Worm (Caenorhabditis elegans): ENCODE data around the gene ZK792.5.

Gene ZK792.5

ce11 chrIV:11691524-11691923 lies 3.6 kb upstream of the ZK792.5 start:
- TF ChIP-seq Y55F3AM.14 (GFP tag; optimal IDR thresholded peaks at IDR 0.05) = no peak
- TF ChIP-seq aly-2 (tag; optimal IDR thresholded peaks at IDR 0.05) = no peak
- TF ChIP-seq sem-4 (tag; optimal IDR thresholded peaks at IDR 0.05) = no peak
- no peak for TF ChIP-seq mbf-1 (tag; optimal IDR thresholded peaks at IDR 0.05)
- TF ChIP-seq mdl-1 (tag; optimal IDR thresholded peaks at IDR 0.05) = no peak
- no peak for TF ChIP-seq lin-11 (tag; optimal IDR thresholded peaks at IDR 0.05)
- TF ChIP-seq alr-1 (tag; optimal IDR thresholded peaks at IDR 0.05) = no peak
- TF ChIP-seq sma-9 (GFP tag; optimal IDR thresholded peaks at IDR 0.05) = no peak
- no peak for TF ChIP-seq sma-9 (tag; optimal IDR thresholded peaks at IDR 0.05)
- TF ChIP-seq nhr-6 (tag; optimal IDR thresholded peaks at IDR 0.05) = no peak
- TF ChIP-seq fos-1 (tag; optimal IDR thresholded peaks at IDR 0.05) = no peak
- TF ChIP-seq nhr-11 (tag; optimal IDR thresholded peaks at IDR 0.05) = no peak
- no peak for TF ChIP-seq mab-5 (tag; optimal IDR thresholded peaks at IDR 0.05)

ce11 chrIV:11690988-11691387 lies 3.1 kb upstream of the ZK792.5 start, which contains the start of gene let-60:
let-60 (minus strand) TSS chrIV:11691088.
- TF ChIP-seq unc-62 (GFP tag; optimal IDR thresholded peaks at IDR 0.05) (no peak), nhr-10 (tag; optimal IDR thresholded peaks at IDR 0.05) (no peak), sma-9 (GFP tag; optimal IDR thresholded peaks at IDR 0.05) (no peak), sma-9 (tag; optimal IDR thresholded peaks at IDR 0.05) (no peak), elt-3 (tag; optimal IDR thresholded peaks at IDR 0.05) (no peak), dmd-4 (tag; optimal IDR thresholded peaks at IDR 0.05) (no peak), gmeb-1 (tag; optimal IDR thresholded peaks at IDR 0.05) (no peak), ztf-4 (tag; optimal IDR thresholded peaks at IDR 0.05) (no peak), alr-1 (tag; optimal IDR thresholded peaks at IDR 0.05) (no peak), ztf-11 (tag; optimal IDR thresholded peaks at IDR 0.05) (no peak), lin-39 (tag; optimal IDR thresholded peaks at IDR 0.05) (no peak), nhr-21 (tag; optimal IDR thresholded peaks at IDR 0.05) (no peak), nhr-6 (tag; optimal IDR thresholded peaks at IDR 0.05) (no peak), mab-5 (tag; optimal IDR thresholded peaks at IDR 0.05) (no peak), ama-1 (optimal IDR thresholded peaks at IDR 0.05) (no peak), F13H6.1 (tag; optimal IDR thresholded peaks at IDR 0.05) (no peak)

ce11 chrIV:11681905-11682304 lies 6.0 kb downstream of the ZK792.5 start, which contains the start of gene ZK792.4:
ZK792.4 (minus strand) TSS chrIV:11682005.
- TF ChIP-seq ceh-82 (tag; optimal IDR thresholded peaks at IDR 0.05) (no peak), ZK546.5 (tag; optimal IDR thresholded peaks at IDR 0.05) (no peak), egl-27 (tag; optimal IDR thresholded peaks at IDR 0.05) (no peak), blmp-1 (tag; optimal IDR thresholded peaks at IDR 0.05; ENCODE audit: insufficient read depth) (no peak), mbf-1 (tag; optimal IDR thresholded peaks at IDR 0.05) (no peak), nhr-129 (tag; optimal IDR thresholded peaks at IDR 0.05) (no peak), zag-1 (tag; optimal IDR thresholded peaks at IDR 0.05) (no peak), lin-13 (GFP tag; optimal IDR thresholded peaks at IDR 0.05) (no peak), alr-1 (tag; optimal IDR thresholded peaks at IDR 0.05) (no peak), nhr-77 (tag; optimal IDR thresholded peaks at IDR 0.05) (no peak), C34F6.9 (tag; optimal IDR thresholded peaks at IDR 0.05) (no peak), nhr-237 (tag; optimal IDR thresholded peaks at IDR 0.05) (no peak)

- no peak for TF ChIP-seq dmd-4 (tag; optimal IDR thresholded peaks at IDR 0.05)
- TF ChIP-seq peb-1 (tag; optimal IDR thresholded peaks at IDR 0.05) = no peak
- no peak for TF ChIP-seq nhr-21 (tag; optimal IDR thresholded peaks at IDR 0.05)
- TF ChIP-seq nhr-237 (tag; optimal IDR thresholded peaks at IDR 0.05) = no peak
- TF ChIP-seq fos-1 (tag; optimal IDR thresholded peaks at IDR 0.05) = no peak
- TF ChIP-seq blmp-1 (tag; optimal IDR thresholded peaks at IDR 0.05; ENCODE audit: insufficient read depth) = no peak
- no peak for TF ChIP-seq nhr-12 (tag; optimal IDR thresholded peaks at IDR 0.05)
- TF ChIP-seq elt-3 (tag; optimal IDR thresholded peaks at IDR 0.05) = no peak
- TF ChIP-seq nhr-77 (tag; optimal IDR thresholded peaks at IDR 0.05) = no peak
- TF ChIP-seq nhr-11 (tag; optimal IDR thresholded peaks at IDR 0.05) = no peak
- no peak for TF ChIP-seq nhr-129 (tag; optimal IDR thresholded peaks at IDR 0.05)
- TF ChIP-seq lin-13 (GFP tag; optimal IDR thresholded peaks at IDR 0.05) = no peak
- TF ChIP-seq gmeb-1 (tag; optimal IDR thresholded peaks at IDR 0.05) = no peak
- TF ChIP-seq unc-39 (tag; optimal IDR thresholded peaks at IDR 0.05) = no peak
- no peak for TF ChIP-seq mdl-1 (tag; optimal IDR thresholded peaks at IDR 0.05)
These were observed 11.9 kb downstream of the ZK792.5 start, which contains the start of gene inx-9 for ce11 chrIV:11676054-11676453. inx-9 (plus strand) TSS chrIV:11676354.

Data from whole organism, L2 larva.